Worm (Caenorhabditis elegans) whole organism, young adult: ENCODE data around the gene Y65A5A.1.

Experiments
- B0261.1 ChIP-seq: sonication (generic microtip); optimal IDR thresholded peaks from 2 replicates; lab custom pipeline; 2016; ENCODE audit warnings: mild to moderate bottlenecking, missing genetic modification characterization, moderate library complexity, missing compliant biosample characterization
- B0336.3 ChIP-seq: fragments of 200-800 bp; sonication (Bioruptor generic); IDR thresholded peaks from 2 replicates; pipeline ENCODE4 v1.3.6; 2022; ENCODE audit warnings: missing genetic modification characterization, missing compliant biosample characterization
- F10E7.11 ChIP-seq: sonication (generic microtip); optimal IDR thresholded peaks from 2 replicates; lab custom pipeline; 2017; ENCODE audit warnings: mild to moderate bottlenecking, missing genetic modification characterization, moderate library complexity, missing compliant biosample characterization
- F55B11.4 ChIP-seq: sonication (generic microtip); optimal IDR thresholded peaks from 2 replicates; lab custom pipeline; 2016; ENCODE audit warnings: missing compliant biosample characterization, missing genetic modification characterization, borderline replicate concordance; ENCODE audit not compliant: insufficient read depth
- K11D2.4 ChIP-seq: fragments of 200-800 bp; sonication (Bioruptor generic); IDR thresholded peaks from 2 replicates; pipeline ENCODE4 v1.3.6; 2022; ENCODE audit warnings: missing genetic modification reagents, missing genetic modification characterization, missing compliant biosample characterization
- K12H6.12 ChIP-seq: fragments of 200-800 bp; sonication (Bioruptor generic); optimal IDR thresholded peaks from 2 replicates; lab custom pipeline; 2018; ENCODE audit warnings: mild to moderate bottlenecking, missing genetic modification characterization, missing compliant biosample characterization
- T26A5.8 ChIP-seq: sonication (generic microtip); optimal IDR thresholded peaks from 2 replicates; lab custom pipeline; 2016; ENCODE audit warnings: missing genetic modification characterization, missing compliant biosample characterization
- Y53G8AR.9 ChIP-seq: fragments of 200-800 bp; sonication (Bioruptor generic); conservative IDR thresholded peaks from 2 replicates; pipeline ENCODE4 v1.3.6; 2022; ENCODE audit warnings: missing genetic modification reagents, missing genetic modification characterization, missing compliant biosample characterization
- attf-3 ChIP-seq: fragments of 200-800 bp; sonication (Bioruptor generic); conservative IDR thresholded peaks from 2 replicates; pipeline ENCODE4 v1.3.6; 2022; ENCODE audit warnings: missing genetic modification reagents, missing genetic modification characterization, missing compliant biosample characterization
- attf-5 ChIP-seq: fragments of 200-800 bp; sonication (Bioruptor generic); optimal IDR thresholded peaks from 2 replicates; lab custom pipeline; 2018; ENCODE audit warnings: mild to moderate bottlenecking, missing genetic modification characterization, missing compliant biosample characterization
- attf-6 ChIP-seq: fragments of 200-800 bp; sonication (Bioruptor generic); IDR thresholded peaks from 2 replicates; pipeline ENCODE4 v1.3.6; 2022; ENCODE audit warnings: missing genetic modification reagents, missing genetic modification characterization, missing compliant biosample characterization
- bed-1 ChIP-seq: fragments of 200-800 bp; sonication (Bioruptor generic); IDR thresholded peaks from 2 replicates; pipeline ENCODE4 v1.3.6; 2022; ENCODE audit warnings: missing genetic modification reagents, missing genetic modification characterization, missing compliant biosample characterization
- ccch-3 ChIP-seq: fragments of 200-800 bp; sonication (Bioruptor generic); optimal IDR thresholded peaks from 2 replicates; lab custom pipeline; 2018; ENCODE audit warnings: mild to moderate bottlenecking, missing genetic modification characterization, missing compliant biosample characterization
- ceh-27 ChIP-seq: fragments of 200-800 bp; sonication (Bioruptor generic); optimal IDR thresholded peaks from 2 replicates; lab custom pipeline; 2018; ENCODE audit warnings: mild to moderate bottlenecking, missing genetic modification characterization, moderate library complexity, missing compliant biosample characterization
- ceh-91 ChIP-seq: fragments of 200-800 bp; sonication (Bioruptor generic); IDR thresholded peaks from 2 replicates; pipeline ENCODE4 v1.3.6; 2022; ENCODE audit warnings: missing genetic modification reagents, missing genetic modification characterization, missing compliant biosample characterization
- dpl-1 ChIP-seq: fragments of 150-350 bp; optimal IDR thresholded peaks from 2 replicates; lab custom pipeline; 2014; ENCODE audit warnings: missing biosample characterization, missing genetic modification reagents, missing genetic modification characterization
- efl-1 ChIP-seq: fragments of 150-350 bp; optimal IDR thresholded peaks from 2 replicates; lab custom pipeline; 2014; ENCODE audit warnings: missing biosample characterization, missing genetic modification reagents, missing genetic modification characterization
- egl-18 ChIP-seq: fragments of 200-800 bp; sonication (Bioruptor generic); IDR thresholded peaks from 2 replicates; pipeline ENCODE4 v1.3.6; 2022; ENCODE audit warnings: missing genetic modification reagents, missing genetic modification characterization, missing compliant biosample characterization
- egl-44 ChIP-seq: fragments of 200-800 bp; sonication (Bioruptor generic); IDR thresholded peaks from 2 replicates; pipeline ENCODE4 v1.3.6; 2022; ENCODE audit warnings: missing genetic modification reagents, missing genetic modification characterization, missing compliant biosample characterization
- egrh-3 ChIP-seq: fragments of 200-800 bp; sonication (Bioruptor generic); IDR thresholded peaks from 2 replicates; pipeline ENCODE4 v1.3.6; 2022; ENCODE audit warnings: missing genetic modification reagents, missing genetic modification characterization, missing compliant biosample characterization
- fkh-3 ChIP-seq: sonication (generic microtip); optimal IDR thresholded peaks from 2 replicates; lab custom pipeline; 2016; ENCODE audit warnings: mild to moderate bottlenecking, missing genetic modification characterization, missing compliant biosample characterization
- lin-26 ChIP-seq: fragments of 200-800 bp; sonication (Bioruptor generic); IDR thresholded peaks from 2 replicates; pipeline ENCODE4 v1.3.6; 2022; ENCODE audit warnings: missing genetic modification reagents, missing genetic modification characterization, missing compliant biosample characterization
- lin-54 ChIP-seq: fragments of 200-800 bp; sonication (Bioruptor generic); optimal IDR thresholded peaks from 2 replicates; lab custom pipeline; 2018; ENCODE audit warnings: mild to moderate bottlenecking, missing genetic modification characterization, missing compliant biosample characterization
- lir-1 ChIP-seq: fragments of 200-800 bp; sonication (Bioruptor generic); conservative IDR thresholded peaks from 2 replicates; pipeline ENCODE4 v1.3.6; 2022; ENCODE audit warnings: missing genetic modification reagents, missing genetic modification characterization, missing compliant biosample characterization
- lsl-1 ChIP-seq: fragments of 200-800 bp; sonication (Bioruptor generic); optimal IDR thresholded peaks from 2 replicates; lab custom pipeline; 2018; ENCODE audit warnings: mild to moderate bottlenecking, missing genetic modification characterization, moderate library complexity, missing compliant biosample characterization
- mel-28 ChIP-seq: sonication (generic microtip); optimal IDR thresholded peaks from 2 replicates; lab custom pipeline; 2016; ENCODE audit warnings: borderline replicate concordance, mild to moderate bottlenecking, missing genetic modification characterization, missing compliant biosample characterization
- mes-4 ChIP-seq: sonication (generic microtip); optimal IDR thresholded peaks from 2 replicates; lab custom pipeline; 2016; ENCODE audit warnings: missing genotype, missing genetic modification characterization, missing compliant biosample characterization
- nfyb-1 ChIP-seq: fragments of 200-800 bp; sonication (Bioruptor generic); IDR thresholded peaks from 2 replicates; pipeline ENCODE4 v1.3.6; 2022; ENCODE audit warnings: missing genetic modification reagents, missing genetic modification characterization, missing compliant biosample characterization
- nhr-27 ChIP-seq: fragments of 200-800 bp; sonication (Bioruptor generic); optimal IDR thresholded peaks from 2 replicates; lab custom pipeline; 2018; ENCODE audit warnings: mild to moderate bottlenecking, missing genetic modification characterization, moderate library complexity, missing compliant biosample characterization
- pha-4 ChIP-seq: fragments of 150-350 bp; sonication (generic microtip); optimal IDR thresholded peaks from 2 replicates; lab custom pipeline; 2014; ENCODE audit warnings: missing biosample characterization, missing genetic modification reagents, missing genetic modification characterization
- sdz-38 ChIP-seq: sonication (generic microtip); optimal IDR thresholded peaks from 2 replicates; lab custom pipeline; 2016; ENCODE audit warnings: missing genotype, missing genetic modification characterization, missing compliant biosample characterization
- snpc-4 ChIP-seq, 5 experiments: fragments of 150-350 bp in 1 of 5; sonication (generic microtip) in 4 of 5; optimal IDR thresholded peaks; 2 replicates each; lab custom pipeline; 2014 to 2018; ENCODE audit warnings: missing genetic modification characterization in 5 of 5, missing biosample characterization in 3 of 5, antibody characterized with exemption in 2 of 5, mild to moderate bottlenecking in 2 of 5, missing compliant biosample characterization in 2 of 5, missing genotype in 2 of 5, moderate library complexity in 2 of 5, missing genetic modification reagents in 1 of 5
- somi-1 ChIP-seq: fragments of 200-800 bp; sonication (Bioruptor generic); optimal IDR thresholded peaks from 2 replicates; lab custom pipeline; 2018; ENCODE audit warnings: mild to moderate bottlenecking, missing genetic modification characterization, missing compliant biosample characterization
- sptf-2 ChIP-seq: fragments of 200-800 bp; sonication (Bioruptor generic); optimal IDR thresholded peaks from 2 replicates; lab custom pipeline; 2018; ENCODE audit warnings: mild to moderate bottlenecking, missing genetic modification characterization, missing compliant biosample characterization
- tlf-1 ChIP-seq: fragments of 200-800 bp; sonication (Bioruptor generic); optimal IDR thresholded peaks from 2 replicates; lab custom pipeline; 2018; ENCODE audit warnings: mild to moderate bottlenecking, missing genetic modification characterization, missing compliant biosample characterization
- unc-62 ChIP-seq: fragments of 150-350 bp; optimal IDR thresholded peaks from 2 replicates; lab custom pipeline; 2014; ENCODE audit warnings: missing biosample characterization, missing genetic modification reagents, missing genetic modification characterization
- zim-3 ChIP-seq: sonication (generic microtip); optimal IDR thresholded peaks from 2 replicates; lab custom pipeline; 2017; ENCODE audit warnings: mild to moderate bottlenecking, missing genetic modification characterization, moderate library complexity, missing compliant biosample characterization
- ztf-25 ChIP-seq: fragments of 200-800 bp; sonication (Bioruptor generic); IDR thresholded peaks from 2 replicates; pipeline ENCODE4 v1.3.6; 2022; ENCODE audit warnings: missing genetic modification reagents, missing genetic modification characterization, missing compliant biosample characterization
- ztf-28 ChIP-seq: fragments of 200-800 bp; sonication (Bioruptor generic); IDR thresholded peaks from 2 replicates; pipeline ENCODE4 v1.3.6; 2022; ENCODE audit warnings: missing genetic modification reagents, missing genetic modification characterization, missing compliant biosample characterization
- ztf-6 ChIP-seq: fragments of 200-800 bp; sonication (Bioruptor generic); IDR thresholded peaks from 2 replicates; pipeline ENCODE4 v1.3.6; 2022; ENCODE audit warnings: missing genetic modification reagents, missing genetic modification characterization, missing compliant biosample characterization

The Y65A5A.1 gene

ce11 chrIV:16410078-16410636, 10.5 kb upstream of the Y65A5A.1 start:
- TF ChIP-seq efl-1 (GFP tag; lab: Kevin White, UChicago) (no peak), mel-28 (tag; lab: Kevin White, UChicago) (no peak), zim-3 (tag; lab: Kevin White, UChicago) (no peak), sdz-38 (tag; lab: Kevin White, UChicago) (no peak), dpl-1 (GFP tag; lab: Kevin White, UChicago) (no peak), F55B11.4 (no peak), Y53G8AR.9 (GFP tag; lab: Robert Waterston, UW) (no peak), attf-5 (GFP tag; lab: Kevin White, UChicago) (no peak), ztf-25 (GFP tag; lab: Robert Waterston, UW) (no peak), sptf-2 (GFP tag; lab: Kevin White, UChicago) (no peak), bed-1 (GFP tag; lab: Robert Waterston, UW) (no peak), fkh-3 (no peak), ceh-27 (no peak)

ce11 chrIV:16407800-16408199, 8.2 kb upstream of the Y65A5A.1 start:
- TF ChIP-seq nfyb-1 (no peak), unc-62 (GFP tag; lab: Kevin White, UChicago) (peak; percentile 46)

- TF ChIP-seq F55B11.4: no peak
- no peak for TF ChIP-seq ccch-3
These were observed 3.7 kb upstream of the Y65A5A.1 start for ce11 chrIV:16403283-16403682.

ce11 chrIV:16401428-16401827, 1.8 kb upstream of the Y65A5A.1 start:
- TF ChIP-seq egl-18 (GFP tag; lab: Robert Waterston, UW): no peak
- TF ChIP-seq lin-54: peak; percentile 8
- TF ChIP-seq lir-1 (GFP tag; lab: Robert Waterston, UW): no peak
- no peak for TF ChIP-seq tlf-1 (GFP tag; lab: Kevin White, UChicago)
- no peak for TF ChIP-seq lin-26 (GFP tag; lab: Robert Waterston, UW)
- no peak for TF ChIP-seq K11D2.4 (GFP tag; lab: Robert Waterston, UW)
- no peak for TF ChIP-seq F10E7.11 (tag; lab: Kevin White, UChicago)
- no peak for TF ChIP-seq egl-44
- peak; percentile 77 for TF ChIP-seq efl-1 (GFP tag; lab: Kevin White, UChicago)
- 0 out of 2 replicates have a peak, but pooled peaks have one; percentile 41 for TF ChIP-seq attf-6 (GFP tag; lab: Robert Waterston, UW)
- TF ChIP-seq snpc-4 (GFP tag; optimal IDR thresholded peaks at IDR 0.05; lab: Kevin White, UChicago): no peak
- TF ChIP-seq snpc-4 (tag; optimal IDR thresholded peaks at IDR 0.05; lab: Kevin White, UChicago): peak in 2 of 4 experiments; percentile 4 to 47
- no peak for TF ChIP-seq ztf-28 (GFP tag; lab: Robert Waterston, UW)
- TF ChIP-seq T26A5.8: no peak
- TF ChIP-seq ztf-25 (GFP tag; lab: Robert Waterston, UW): no peak
- TF ChIP-seq pha-4 (tag; lab: Kevin White, UChicago): no peak
- no peak for TF ChIP-seq attf-3 (GFP tag; lab: Robert Waterston, UW)
- no peak for TF ChIP-seq egrh-3 (GFP tag; lab: Robert Waterston, UW)
- no peak for TF ChIP-seq K12H6.12 (tag; lab: Kevin White, UChicago)
- no peak for TF ChIP-seq B0261.1 (tag; lab: Kevin White, UChicago)
- no peak for TF ChIP-seq ceh-91 (GFP tag; lab: Robert Waterston, UW)
- TF ChIP-seq nfyb-1: no peak
- no peak for TF ChIP-seq somi-1 (GFP tag; lab: Kevin White, UChicago)
- no peak for TF ChIP-seq sdz-38 (tag; lab: Kevin White, UChicago)
- TF ChIP-seq mes-4 (tag; lab: Kevin White, UChicago): no peak
- peak; percentile 64 for TF ChIP-seq lsl-1 (GFP tag; lab: Kevin White, UChicago)
- TF ChIP-seq B0336.3 (GFP tag; lab: Robert Waterston, UW): no peak
- TF ChIP-seq ztf-6 (GFP tag; lab: Robert Waterston, UW): no peak
- TF ChIP-seq nhr-27: no peak
- TF ChIP-seq, all 124 proteins: peak for 5
